Fruit fly (Drosophila melanogaster) whole organism, embryonic: Measurements from ENCODE around the gene gukh.
A peak's percentile ranks its signal among the peaks of the same experiment; 100 is the strongest.

ENCODE experiments used
- Adf1 ChIP-seq: fragments of 200-800 bp; sonication (Bioruptor generic); IDR thresholded peaks from 2 replicates; pipeline ENCODE4 v1.3.6; 2022; ENCODE audit warnings: missing biosample characterization, missing genetic modification characterization
- BtbVII ChIP-seq: fragments of 200-800 bp; sonication (Bioruptor generic); optimal IDR thresholded peaks from 3 replicates; lab custom pipeline; 2017; ENCODE audit warnings: missing biosample characterization, mild to moderate bottlenecking, missing genetic modification characterization
- Bteb2 ChIP-seq: fragments of 200-800 bp; sonication (Bioruptor generic); optimal IDR thresholded peaks from 2 replicates; lab custom pipeline; 2016; ENCODE audit warnings: missing biosample characterization, missing genetic modification characterization
- CG12155 ChIP-seq: fragments of 200-800 bp; sonication (Bioruptor generic); optimal IDR thresholded peaks from 3 replicates; lab custom pipeline; 2016; ENCODE audit warnings: missing biosample characterization, missing genetic modification characterization
- CG1647 ChIP-seq: fragments of 200-800 bp; sonication (Bioruptor generic); optimal IDR thresholded peaks from 3 replicates; lab custom pipeline; 2016; ENCODE audit warnings: missing biosample characterization, missing genetic modification characterization
- CG17568 ChIP-seq: fragments of 200-800 bp; sonication (Bioruptor generic); optimal IDR thresholded peaks from 2 replicates; lab custom pipeline; 2018; ENCODE audit warnings: missing biosample characterization, mild to moderate bottlenecking, missing genetic modification characterization, moderate library complexity
- CG17802 ChIP-seq: fragments of 200-800 bp; sonication (Bioruptor generic); optimal IDR thresholded peaks from 2 replicates; lab custom pipeline; 2018; ENCODE audit warnings: missing biosample characterization, mild to moderate bottlenecking, missing genetic modification characterization, moderate library complexity
- CG33213 ChIP-seq: fragments of 200-800 bp; sonication (Bioruptor generic); optimal IDR thresholded peaks from 3 replicates; lab custom pipeline; 2016; ENCODE audit warnings: missing biosample characterization, missing genetic modification characterization
- CG33557 ChIP-seq: fragments of 200-800 bp; sonication (Bioruptor generic); optimal IDR thresholded peaks from 2 replicates; lab custom pipeline; 2019; ENCODE audit warnings: missing biosample characterization, mild to moderate bottlenecking, missing genetic modification characterization, moderate library complexity
- CG34224 ChIP-seq: fragments of 200-800 bp; sonication (Bioruptor generic); IDR thresholded peaks from 3 replicates; pipeline ENCODE4 v1.3.6; 2022; ENCODE audit warnings: missing biosample characterization, missing genetic modification characterization; ENCODE audit not compliant: partially characterized antibody
- CG3726 ChIP-seq: fragments of 200-800 bp; sonication (Bioruptor generic); IDR thresholded peaks from 3 replicates; pipeline ENCODE4, ENCODE4 v1.3.6; 2022; ENCODE audit warnings: missing biosample characterization, missing genetic modification characterization
- CG8478 ChIP-seq: fragments of >200 bp; optimal IDR thresholded peaks from 2 replicates; lab custom pipeline; 2018
- CG9609 ChIP-seq: fragments of 200-800 bp; sonication (Bioruptor generic); optimal IDR thresholded peaks from 3 replicates; lab custom pipeline; 2016; ENCODE audit warnings: missing biosample characterization, missing genetic modification characterization
- Chrac-16 ChIP-seq: fragments of 200-800 bp; sonication (Bioruptor generic); optimal IDR thresholded peaks from 3 replicates; lab custom pipeline; 2016; ENCODE audit warnings: missing biosample characterization, missing genetic modification characterization
- D19A ChIP-seq: fragments of 200-800 bp; optimal IDR thresholded peaks from 3 replicates; lab custom pipeline; 2019; ENCODE audit warnings: missing biosample characterization, mild to moderate bottlenecking, missing genetic modification characterization, moderate library complexity
- Dbx ChIP-seq: fragments of 200-800 bp; sonication (Bioruptor generic); IDR thresholded peaks from 3 replicates; pipeline ENCODE4 v1.3.6; 2022; ENCODE audit warnings: missing biosample characterization, missing genetic modification characterization
- Dfd ChIP-seq, 2 experiments: fragments of >200 bp; optimal IDR thresholded peaks; 2 replicates each; lab custom pipeline; 2017; ENCODE audit warnings: missing biosample characterization in 2 of 2, missing genetic modification characterization in 2 of 2
- Dip3 ChIP-seq: fragments of 200-800 bp; sonication (Bioruptor generic); optimal IDR thresholded peaks from 3 replicates; lab custom pipeline; 2016; ENCODE audit warnings: missing biosample characterization, missing genetic modification characterization
- H15 ChIP-seq: fragments of 200-800 bp; sonication (Bioruptor generic); IDR thresholded peaks from 3 replicates; pipeline ENCODE4 v1.3.6; 2022; ENCODE audit warnings: missing biosample characterization, missing genetic modification characterization
- H2.0 ChIP-seq: fragments of 200-800 bp; sonication (Bioruptor generic); IDR thresholded peaks from 2 replicates; pipeline ENCODE4 v1.3.6; 2022; ENCODE audit warnings: missing biosample characterization, missing genetic modification characterization
- HLH3B ChIP-seq: fragments of 200-800 bp; sonication (Bioruptor generic); IDR thresholded peaks from 2 replicates; pipeline ENCODE4 v1.3.6; 2022; ENCODE audit warnings: missing biosample characterization, missing genetic modification characterization
- Lhr ChIP-seq: fragments of 200-800 bp; sonication (Bioruptor generic); optimal IDR thresholded peaks from 3 replicates; lab custom pipeline; 2017; ENCODE audit warnings: mild to moderate bottlenecking, missing biosample characterization, missing genetic modification reagents, missing genetic modification characterization
- Meics ChIP-seq: fragments of 200-800 bp; sonication (Bioruptor generic); optimal IDR thresholded peaks from 2 replicates; lab custom pipeline; 2017; ENCODE audit warnings: missing biosample characterization, mild to moderate bottlenecking, missing genetic modification characterization
- Ptx1 ChIP-seq: fragments of 200-800 bp; sonication (Bioruptor generic); IDR thresholded peaks from 2 replicates; pipeline ENCODE4 v1.3.6; 2022; ENCODE audit warnings: missing biosample characterization, missing genetic modification characterization
- Sry-δ ChIP-seq: fragments of 200-800 bp; sonication (Bioruptor generic); optimal IDR thresholded peaks from 2 replicates; lab custom pipeline; 2016; ENCODE audit warnings: missing biosample characterization, missing genetic modification characterization
- aop ChIP-seq: fragments of 200-800 bp; sonication (Bioruptor generic); IDR thresholded peaks from 2 replicates; pipeline ENCODE4 v1.3.6; 2022; ENCODE audit warnings: missing biosample characterization, missing genetic modification characterization
- ara ChIP-seq: fragments of 200-800 bp; sonication (Bioruptor generic); IDR thresholded peaks from 2 replicates; pipeline ENCODE4 v1.3.6; 2022; ENCODE audit warnings: missing biosample characterization, missing genetic modification characterization
- bigmax ChIP-seq: fragments of 200-800 bp; sonication (Bioruptor generic); optimal IDR thresholded peaks from 2 replicates; lab custom pipeline; 2018; ENCODE audit warnings: missing biosample characterization, mild to moderate bottlenecking, missing genetic modification characterization
- bsh ChIP-seq, 2 experiments: fragments of 200-800 bp; sonication (Bioruptor generic); optimal IDR thresholded peaks; 2 replicates each; lab custom pipeline; 2017 to 2018; ENCODE audit warnings: mild to moderate bottlenecking in 2 of 2, missing biosample characterization in 2 of 2, missing genetic modification characterization in 2 of 2, moderate library complexity in 1 of 2
- btn ChIP-seq: fragments of 200-800 bp; sonication (Bioruptor generic); optimal IDR thresholded peaks from 2 replicates; lab custom pipeline; 2016; ENCODE audit warnings: missing biosample characterization, missing genetic modification characterization
- croc ChIP-seq: fragments of 200-800 bp; sonication (Bioruptor generic); conservative IDR thresholded peaks from 3 replicates; pipeline ENCODE4 v1.3.6; 2022; ENCODE audit warnings: missing biosample characterization, missing genetic modification characterization
- eve ChIP-seq, 2 experiments: fragments of >200 bp; optimal IDR thresholded peaks; 2 replicates each; lab custom pipeline; 2017; ENCODE audit warnings: missing biosample characterization in 2 of 2, missing genetic modification characterization in 2 of 2
- gem ChIP-seq: fragments of 200-800 bp; sonication (Bioruptor generic); optimal IDR thresholded peaks from 2 replicates; lab custom pipeline; 2019; ENCODE audit warnings: missing biosample characterization, mild to moderate bottlenecking, missing genetic modification characterization, moderate library complexity
- grn ChIP-seq: fragments of 200-800 bp; sonication (Bioruptor generic); optimal IDR thresholded peaks from 3 replicates; lab custom pipeline; 2017; ENCODE audit warnings: missing biosample characterization, missing genetic modification characterization
- hbn ChIP-seq: fragments of 200-800 bp; sonication (Bioruptor generic); IDR thresholded peaks from 2 replicates; pipeline ENCODE4 v1.3.6; 2022; ENCODE audit warnings: missing biosample characterization, missing genetic modification characterization; ENCODE audit not compliant: partially characterized antibody
- hkb ChIP-seq, 2 experiments: fragments of 200-800 bp in 1 of 2; fragments of >200 bp in 1 of 2; sonication (Bioruptor generic) in 1 of 2; IDR thresholded peaks in 1 of 2; optimal IDR thresholded peaks in 1 of 2; 2 replicates each; pipeline versions ENCODE4 v1.3.6 to Lab custom; 2017 to 2022; ENCODE audit warnings: missing biosample characterization in 1 of 2, missing genetic modification characterization in 1 of 2
- knrl ChIP-seq: fragments of 200-800 bp; sonication (Bioruptor generic); IDR thresholded peaks from 3 replicates; pipeline ENCODE4 v1.3.6; 2022; ENCODE audit warnings: missing biosample characterization, missing genetic modification characterization; ENCODE audit not compliant: partially characterized antibody
- mam ChIP-seq: fragments of 200-800 bp; sonication (Bioruptor generic); optimal IDR thresholded peaks from 3 replicates; lab custom pipeline; 2016; ENCODE audit warnings: missing biosample characterization, missing genetic modification characterization
- mld ChIP-seq: fragments of 200-800 bp; sonication (Bioruptor generic); IDR thresholded peaks from 3 replicates; pipeline ENCODE4 v1.3.6; 2022; ENCODE audit warnings: missing biosample characterization, missing genetic modification characterization; ENCODE audit not compliant: partially characterized antibody
- pita ChIP-seq: fragments of 200-800 bp; sonication (Bioruptor generic); optimal IDR thresholded peaks from 2 replicates; lab custom pipeline; 2017; ENCODE audit warnings: missing biosample characterization, mild to moderate bottlenecking, missing genetic modification characterization
- psq ChIP-seq: fragments of 200-800 bp; sonication (Bioruptor generic); optimal IDR thresholded peaks from 2 replicates; lab custom pipeline; 2017; ENCODE audit warnings: missing biosample characterization, missing genetic modification characterization
- repo ChIP-seq: fragments of 200-800 bp; sonication (Bioruptor generic); optimal IDR thresholded peaks from 2 replicates; lab custom pipeline; 2016; ENCODE audit warnings: missing biosample characterization, missing genetic modification characterization
- sim ChIP-seq: fragments of 200-800 bp; sonication (Bioruptor generic); IDR thresholded peaks from 2 replicates; pipeline ENCODE4 v1.3.6; 2022; ENCODE audit warnings: missing biosample characterization, missing genetic modification characterization
- sna ChIP-seq: fragments of 200-800 bp; sonication (Bioruptor generic); IDR thresholded peaks from 2 replicates; pipeline ENCODE4 v1.3.6; 2022; ENCODE audit warnings: missing biosample characterization, missing genetic modification characterization; ENCODE audit not compliant: partially characterized antibody
- so ChIP-seq: fragments of 200-800 bp; sonication (Bioruptor generic); IDR thresholded peaks from 3 replicates; pipeline ENCODE4 v1.3.6; 2022; ENCODE audit warnings: missing biosample characterization, missing genetic modification characterization
- tgo ChIP-seq: fragments of 200-800 bp; sonication (Bioruptor generic); IDR thresholded peaks from 3 replicates; pipeline ENCODE4 v1.3.6; 2022; ENCODE audit warnings: missing biosample characterization, missing genetic modification characterization
- tup ChIP-seq: fragments of 200-800 bp; sonication (Bioruptor generic); optimal IDR thresholded peaks from 2 replicates; lab custom pipeline; 2016; ENCODE audit warnings: missing biosample characterization, mild to moderate bottlenecking, missing genetic modification characterization, moderate library complexity
- unpg ChIP-seq: fragments of 200-800 bp; sonication (Bioruptor generic); optimal IDR thresholded peaks from 3 replicates; lab custom pipeline; 2018; ENCODE audit warnings: missing biosample characterization, mild to moderate bottlenecking, missing genetic modification characterization, moderate library complexity
- usp ChIP-seq: fragments of >200 bp; optimal IDR thresholded peaks from 2 replicates; lab custom pipeline; 2017; ENCODE audit warnings: missing biosample characterization, missing genetic modification characterization
- vfl ChIP-seq: fragments of 200-800 bp; sonication (Bioruptor generic); optimal IDR thresholded peaks from 2 replicates; lab custom pipeline; 2016; ENCODE audit warnings: missing biosample characterization, missing genetic modification characterization
- wor ChIP-seq: fragments of 200-800 bp; sonication (Bioruptor generic); IDR thresholded peaks from 2 replicates; pipeline ENCODE4 v1.3.6; 2022; ENCODE audit warnings: missing biosample characterization, missing genetic modification characterization
- z ChIP-seq: fragments of 200-800 bp; sonication (Bioruptor generic); IDR thresholded peaks from 3 replicates; pipeline ENCODE4 v1.3.6; 2022; ENCODE audit warnings: missing biosample characterization, missing genetic modification characterization

The gukh gene

DNA sequence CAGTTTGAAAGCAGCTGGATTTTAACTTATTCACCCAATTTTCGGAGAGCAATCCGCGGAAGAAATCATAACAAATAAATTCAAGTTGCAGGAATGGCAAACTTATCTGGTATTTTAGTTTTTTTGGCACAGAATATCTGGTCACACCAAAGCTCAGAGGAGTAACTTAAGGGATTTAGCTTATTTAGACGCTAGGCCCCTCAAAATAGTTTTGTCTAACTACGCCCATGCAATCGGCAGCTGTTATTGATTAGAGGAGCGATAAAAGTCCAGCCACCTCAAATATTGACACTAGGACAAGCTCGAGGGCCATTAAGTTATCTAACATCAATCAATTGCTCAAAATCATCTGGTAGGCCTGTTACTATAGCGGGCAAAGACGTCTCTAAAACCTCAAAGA is 44.9 kb downstream of the gukh start, which contains the start of the genes GatA and P5cr (continued):
- peak; percentile 86 for TF ChIP-seq CG9609 (GFP tag; lab: Kevin White, UChicago)
- TF ChIP-seq CG33213 (GFP tag; lab: Kevin White, UChicago): peak; percentile 75
- peak; percentile 82 for TF ChIP-seq gem (tag; lab: Kevin White, UChicago)
- peak; percentile 60 for TF ChIP-seq bigmax (GFP tag; lab: Kevin White, UChicago)
- TF ChIP-seq hkb (optimal IDR thresholded peaks at IDR 0.05; lab: Kevin White, UChicago): no peak
- peak; percentile 69 for TF ChIP-seq hkb (GFP tag; IDR thresholded peaks at IDR 0.05; lab: Robert Waterston, UW)
- no peak for TF ChIP-seq croc
- no peak for TF ChIP-seq pita
- peak; percentile 70 for TF ChIP-seq Adf1
- TF ChIP-seq tup: peak; percentile 64
- peak; percentile 12 for TF ChIP-seq CG17802 (tag; lab: Kevin White, UChicago)
- TF ChIP-seq CG33557 (GFP tag; lab: Kevin White, UChicago): no peak
- peak; percentile 64 for TF ChIP-seq aop (GFP tag; lab: Robert Waterston, UW)
- no peak for TF ChIP-seq z (GFP tag; lab: Robert Waterston, UW)
- TF ChIP-seq CG12155 (GFP tag; lab: Kevin White, UChicago): peak; percentile 83
- peak; percentile 81 for TF ChIP-seq H2.0 (GFP tag; lab: Robert Waterston, UW)
- TF ChIP-seq D19A (tag; lab: Kevin White, UChicago): no peak
- TF ChIP-seq CG3726: no peak
- peak; percentile 64 for TF ChIP-seq BtbVII (GFP tag; lab: Kevin White, UChicago)
- peak; percentile 76 for TF ChIP-seq unpg (GFP tag; lab: Kevin White, UChicago)
- peak; percentile 60 for TF ChIP-seq ara (GFP tag; lab: Robert Waterston, UW)
- TF ChIP-seq Dbx (GFP tag; lab: Robert Waterston, UW): peak; percentile 88
- peak; percentile 43 for TF ChIP-seq Sry-δ (GFP tag; lab: Kevin White, UChicago)
- TF ChIP-seq knrl (GFP tag; lab: Robert Waterston, UW): no peak
- peak; percentile 64 for TF ChIP-seq HLH3B (GFP tag; lab: Robert Waterston, UW)
- TF ChIP-seq btn (GFP tag; lab: Kevin White, UChicago): no peak
- peak; percentile 74 for TF ChIP-seq grn (GFP tag; lab: Kevin White, UChicago)
- TF ChIP-seq bsh (GFP tag; optimal IDR thresholded peaks at IDR 0.05; lab: Kevin White, UChicago): peak; percentile 51 to 69
- TF ChIP-seq H15 (GFP tag; lab: Robert Waterston, UW): peak; percentile 74
- no peak for TF ChIP-seq mld (GFP tag; lab: Robert Waterston, UW)
- TF ChIP-seq Dip3 (GFP tag; lab: Kevin White, UChicago): peak; percentile 86
- no peak for TF ChIP-seq eve (GFP tag; optimal IDR thresholded peaks at IDR 0.05; lab: Kevin White, UChicago)
- peak; percentile 88 for TF ChIP-seq Meics (GFP tag; lab: Kevin White, UChicago)
- no peak for TF ChIP-seq hbn (GFP tag; lab: Robert Waterston, UW)
- peak; percentile 88 for TF ChIP-seq vfl (GFP tag; lab: Kevin White, UChicago)
- TF ChIP-seq psq (GFP tag; lab: Kevin White, UChicago): peak; percentile 19
- TF ChIP-seq sim (GFP tag; lab: Robert Waterston, UW): no peak
- TF ChIP-seq CG17568 (GFP tag; lab: Kevin White, UChicago): no peak
- peak; percentile 71 for TF ChIP-seq repo
- TF ChIP-seq CG1647: peak; percentile 82
- TF ChIP-seq tgo: peak; percentile 72
- TF ChIP-seq so (GFP tag; lab: Robert Waterston, UW): no peak
- peak; percentile 77 for TF ChIP-seq Bteb2 (GFP tag; lab: Kevin White, UChicago)
- TF ChIP-seq Dfd (GFP tag; optimal IDR thresholded peaks at IDR 0.05; lab: Kevin White, UChicago): no peak
- TF ChIP-seq sna (GFP tag; lab: Robert Waterston, UW): no peak
- peak; percentile 94 for TF ChIP-seq mam (GFP tag; lab: Kevin White, UChicago)
- no peak for TF ChIP-seq CG8478 (lab: Kevin White, UChicago)
- no peak for TF ChIP-seq Lhr (GFP tag; lab: Kevin White, UChicago)
- peak; percentile 78 for TF ChIP-seq Chrac-16 (GFP tag; lab: Kevin White, UChicago)
- TF ChIP-seq usp (GFP tag; lab: Kevin White, UChicago): no peak
- no peak; the same call in 2 of the 3 replicates for TF ChIP-seq CG34224 (GFP tag; lab: Robert Waterston, UW)
- peak; percentile 84 for TF ChIP-seq Ptx1 (GFP tag; lab: Robert Waterston, UW)
- TF ChIP-seq wor (GFP tag; lab: Robert Waterston, UW): no peak
